Fruit fly (Drosophila melanogaster) whole organism, prepupa: Measurements from ENCODE around the gene sif.

Experiments
- Blimp-1 ChIP-seq: fragments of 200-800 bp; sonication (Bioruptor generic); optimal IDR thresholded peaks from 3 replicates; lab custom pipeline; 2017; ENCODE audit warnings: missing biosample characterization, missing genetic modification characterization, mild to moderate bottlenecking, moderate library complexity, missing genetic modification reagents
- CG10669 ChIP-seq: fragments of 200-800 bp; sonication (Bioruptor generic); optimal IDR thresholded peaks from 3 replicates; lab custom pipeline; 2018; ENCODE audit warnings: missing biosample characterization, mild to moderate bottlenecking, missing genetic modification characterization, moderate library complexity
- CG6808 ChIP-seq: fragments of 200-800 bp; sonication (Bioruptor generic); optimal IDR thresholded peaks from 3 replicates; lab custom pipeline; 2017; ENCODE audit warnings: missing biosample characterization, missing genetic modification characterization, mild to moderate bottlenecking, moderate library complexity, missing genetic modification reagents
- CG6854 ChIP-seq: fragments of 200-800 bp; sonication (Bioruptor generic); optimal IDR thresholded peaks from 2 replicates; lab custom pipeline; 2017; ENCODE audit warnings: missing biosample characterization, mild to moderate bottlenecking, missing genetic modification characterization
- CG9139 ChIP-seq: fragments of 200-800 bp; sonication (Bioruptor generic); optimal IDR thresholded peaks from 3 replicates; lab custom pipeline; 2017; ENCODE audit warnings: missing biosample characterization, mild to moderate bottlenecking, missing genetic modification characterization
- Ets96B ChIP-seq: fragments of 200-800 bp; optimal IDR thresholded peaks from 2 replicates; lab custom pipeline; 2019; ENCODE audit warnings: missing biosample characterization, mild to moderate bottlenecking, missing genetic modification characterization, moderate library complexity
- Hr39 ChIP-seq: fragments of 200-800 bp; sonication (Bioruptor generic); optimal IDR thresholded peaks from 2 replicates; lab custom pipeline; 2016; ENCODE audit warnings: missing biosample characterization, missing genetic modification characterization
- Sox14 ChIP-seq: fragments of 200-800 bp; sonication (Bioruptor generic); optimal IDR thresholded peaks from 3 replicates; lab custom pipeline; 2016; ENCODE audit warnings: missing biosample characterization, missing genetic modification characterization
- esn ChIP-seq: fragments of 200-800 bp; sonication (Bioruptor generic); optimal IDR thresholded peaks from 2 replicates; lab custom pipeline; 2016; ENCODE audit warnings: missing biosample characterization, mild to moderate bottlenecking, missing genetic modification characterization, moderate library complexity
- fkh ChIP-seq: fragments of 200-800 bp; sonication (Bioruptor generic); optimal IDR thresholded peaks from 3 replicates; lab custom pipeline; 2017; ENCODE audit warnings: missing biosample characterization, mild to moderate bottlenecking, missing genetic modification characterization, moderate library complexity
- lz ChIP-seq: fragments of 200-800 bp; sonication (Bioruptor generic); optimal IDR thresholded peaks from 3 replicates; lab custom pipeline; 2016; ENCODE audit warnings: missing biosample characterization, missing genetic modification characterization

dm6 chr3L:5643733-5644132 is 14.0 kb upstream of the sif start:
- TF ChIP-seq Hr39 (GFP tag; lab: Kevin White, UChicago): no peak
- no peak for TF ChIP-seq CG10669 (GFP tag; lab: Kevin White, UChicago)
- TF ChIP-seq CG6854 (GFP tag; lab: Kevin White, UChicago): no peak
- no peak for TF ChIP-seq Blimp-1 (GFP tag; lab: Kevin White, UChicago)
- no peak for TF ChIP-seq CG9139 (GFP tag; lab: Kevin White, UChicago)
- TF ChIP-seq lz: no peak
- TF ChIP-seq Ets96B (tag; lab: Kevin White, UChicago): no peak
- TF ChIP-seq fkh (GFP tag; lab: Kevin White, UChicago): no peak
- no peak for TF ChIP-seq esn (GFP tag; lab: Kevin White, UChicago)
- no peak for TF ChIP-seq CG6808 (GFP tag; lab: Kevin White, UChicago)
- no peak for TF ChIP-seq Sox14
